Worm (Caenorhabditis elegans): ENCODE measurements around the gene tbx-36.

DNA sequence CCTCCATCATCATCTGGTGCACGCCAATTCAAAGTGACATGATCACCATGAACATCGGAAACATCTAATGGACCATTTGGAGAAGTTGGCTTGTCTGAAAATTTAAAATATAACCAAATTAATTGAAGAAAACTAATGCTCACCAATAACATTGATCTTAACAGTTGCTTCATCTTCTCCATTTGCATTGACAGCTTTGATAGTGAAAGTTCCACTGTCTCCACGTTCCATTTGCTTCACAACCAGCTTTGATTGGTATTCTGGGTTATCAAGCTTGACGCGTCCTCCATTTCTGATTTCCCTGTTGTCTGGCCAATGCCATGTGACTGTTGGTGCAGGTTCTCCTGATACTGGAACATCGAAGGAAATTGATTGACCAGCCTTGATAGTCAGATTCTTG, 36.0 kb downstream of the tbx-36 start:
- TF ChIP-seq aha-1 (tag) (peak; percentile 68), nhr-76 (tag; optimal IDR thresholded peaks at IDR 0.05) (no peak)

Data from whole organism, L4 larva.